Worm (Caenorhabditis elegans) whole organism, midembryonic: ENCODE results near the gene pqn-31.

Source experiments
- T22C8.4 ChIP-seq: fragments of 200-800 bp; sonication (Bioruptor generic); IDR thresholded peaks from 2 replicates; pipeline ENCODE4 v1.3.6; 2022; ENCODE audit warnings: missing genetic modification characterization, missing compliant biosample characterization
- cog-1 ChIP-seq: sonication (generic microtip); optimal IDR thresholded peaks from 2 replicates; lab custom pipeline; 2016; ENCODE audit warnings: missing genetic modification characterization, missing compliant biosample characterization
- flt-1 ChIP-seq: fragments of 200-800 bp; sonication (Bioruptor generic); IDR thresholded peaks from 2 replicates; pipeline ENCODE4 v1.3.6; 2022; ENCODE audit warnings: missing genetic modification characterization, missing compliant biosample characterization
- med-1 ChIP-seq: sonication (generic microtip); optimal IDR thresholded peaks from 2 replicates; lab custom pipeline; 2017; ENCODE audit warnings: missing genetic modification characterization, mild to moderate bottlenecking, missing compliant biosample characterization, antibody characterized with exemption, missing genetic modification reagents; ENCODE audit not compliant: insufficient read depth
- ref-1 ChIP-seq: fragments of 200-800 bp; sonication (Bioruptor generic); conservative IDR thresholded peaks from 2 replicates; pipeline ENCODE4 v1.3.6; 2022; ENCODE audit warnings: missing genetic modification reagents, missing genetic modification characterization, missing compliant biosample characterization

ce11 chrV:9079965-9080432 lies 29.4 kb upstream of the pqn-31 start:
- no peak for TF ChIP-seq med-1 (GFP tag; lab: Kevin White, UChicago)
- TF ChIP-seq ref-1 (GFP tag; lab: Robert Waterston, UW) = no peak
- no peak for TF ChIP-seq T22C8.4 (GFP tag; lab: Robert Waterston, UW)
- TF ChIP-seq cog-1 = no peak
- TF ChIP-seq flt-1 (GFP tag; lab: Robert Waterston, UW) = no peak
